Worm (Caenorhabditis elegans): ENCODE measurements around the gene ubh-3.

- TF ChIP-seq fos-1 (tag; optimal IDR thresholded peaks at IDR 0.05) (no peak), zag-1 (tag; optimal IDR thresholded peaks at IDR 0.05) (no peak), lin-15B (tag; optimal IDR thresholded peaks at IDR 0.05) (no peak), F16B12.6 (tag; optimal IDR thresholded peaks at IDR 0.05) (no peak), nhr-71 (tag; optimal IDR thresholded peaks at IDR 0.05) (no peak), unc-86 (tag; optimal IDR thresholded peaks at IDR 0.05) (no peak), nhr-20 (tag; optimal IDR thresholded peaks at IDR 0.05) (no peak), pax-3 (tag; optimal IDR thresholded peaks at IDR 0.05) (no peak), blmp-1 (tag; optimal IDR thresholded peaks at IDR 0.05) (no peak), aly-2 (tag; optimal IDR thresholded peaks at IDR 0.05) (no peak), snpc-4 (tag; optimal IDR thresholded peaks at IDR 0.05) (no peak)
Observed at ce11 chrV:6496611-6497158, 11.9 kb downstream of the ubh-3 start, which contains the start of gene dgtr-1.
